Fruit fly (Drosophila melanogaster) whole organism, pupa: ENCODE results near the gene CG13784.

Source experiments
- CG10348 ChIP-seq: fragments of 200-800 bp; sonication (Bioruptor generic); IDR thresholded peaks from 2 replicates; pipeline ENCODE4 v1.3.6; 2022; ENCODE audit warnings: missing biosample characterization, missing genetic modification characterization
- CG12605 ChIP-seq: fragments of 200-800 bp; sonication (Bioruptor generic); IDR thresholded peaks from 2 replicates; pipeline ENCODE4 v1.3.6; 2022; ENCODE audit warnings: missing biosample characterization, missing genetic modification characterization
- CG13204 ChIP-seq: fragments of 200-800 bp; sonication (Bioruptor generic); optimal IDR thresholded peaks from 2 replicates; lab custom pipeline; 2018; ENCODE audit warnings: missing biosample characterization, mild to moderate bottlenecking, missing genetic modification characterization, moderate library complexity
- CG14655 ChIP-seq: fragments of 200-800 bp; sonication (Bioruptor generic); optimal IDR thresholded peaks from 3 replicates; lab custom pipeline; 2017; ENCODE audit warnings: mild to moderate bottlenecking, missing biosample characterization, missing genetic modification reagents, missing genetic modification characterization
- CG15710 ChIP-seq: fragments of 200-800 bp; sonication (Bioruptor generic); optimal IDR thresholded peaks from 2 replicates; lab custom pipeline; 2018; ENCODE audit warnings: missing biosample characterization, mild to moderate bottlenecking, missing genetic modification characterization, moderate library complexity
- CG17806 ChIP-seq: fragments of 200-800 bp; sonication (Bioruptor generic); optimal IDR thresholded peaks from 2 replicates; lab custom pipeline; 2018; ENCODE audit warnings: missing biosample characterization, mild to moderate bottlenecking, missing genetic modification characterization, moderate library complexity
- CG32121 ChIP-seq: fragments of 200-800 bp; sonication (Bioruptor generic); IDR thresholded peaks from 2 replicates; pipeline ENCODE4 v1.3.6; 2022; ENCODE audit warnings: missing biosample characterization, missing genetic modification characterization
- CG4496 ChIP-seq: fragments of 200-800 bp; sonication (Bioruptor generic); IDR thresholded peaks from 3 replicates; pipeline ENCODE4 v1.3.6; 2022; ENCODE audit warnings: missing biosample characterization, missing genetic modification characterization
- CG8159 ChIP-seq: fragments of 200-800 bp; sonication (Bioruptor generic); optimal IDR thresholded peaks from 3 replicates; lab custom pipeline; 2018; ENCODE audit warnings: missing biosample characterization, mild to moderate bottlenecking, missing genetic modification characterization, moderate library complexity
- CG8301 ChIP-seq: fragments of 200-800 bp; sonication (Bioruptor generic); optimal IDR thresholded peaks from 2 replicates; lab custom pipeline; 2018; ENCODE audit warnings: missing biosample characterization, mild to moderate bottlenecking, missing genetic modification characterization
- CG9948 ChIP-seq: fragments of 200-800 bp; sonication (Bioruptor generic); optimal IDR thresholded peaks from 2 replicates; lab custom pipeline; 2018; ENCODE audit warnings: missing biosample characterization, mild to moderate bottlenecking, missing genetic modification characterization, moderate library complexity
- D1 ChIP-seq: fragments of 200-800 bp; sonication (Bioruptor generic); optimal IDR thresholded peaks from 2 replicates; lab custom pipeline; 2018; ENCODE audit warnings: missing biosample characterization, mild to moderate bottlenecking, missing genetic modification characterization, moderate library complexity
- EcR ChIP-seq: fragments of 200-800 bp; sonication (Bioruptor generic); optimal IDR thresholded peaks from 3 replicates; lab custom pipeline; 2019; ENCODE audit warnings: missing biosample characterization, missing genetic modification characterization, mild to moderate bottlenecking, moderate library complexity, missing genetic modification reagents
- Ets98B ChIP-seq: fragments of 200-800 bp; sonication (Bioruptor generic); IDR thresholded peaks from 2 replicates; pipeline ENCODE4 v1.3.6; 2022; ENCODE audit warnings: missing biosample characterization, missing genetic modification characterization
- Pif1A ChIP-seq: fragments of 200-800 bp; sonication (Bioruptor generic); optimal IDR thresholded peaks from 3 replicates; lab custom pipeline; 2016; ENCODE audit warnings: missing biosample characterization, missing genetic modification characterization
- Pif1B ChIP-seq: fragments of 200-800 bp; sonication (Bioruptor generic); optimal IDR thresholded peaks from 3 replicates; lab custom pipeline; 2016; ENCODE audit warnings: missing biosample characterization, missing genetic modification characterization
- Snoo ChIP-seq: fragments of 200-800 bp; sonication (Bioruptor generic); optimal IDR thresholded peaks from 3 replicates; lab custom pipeline; 2017; ENCODE audit warnings: missing biosample characterization, mild to moderate bottlenecking, missing genetic modification characterization, inconsistent platforms
- fd96Ca ChIP-seq: fragments of 200-800 bp; sonication (Bioruptor generic); IDR thresholded peaks from 3 replicates; pipeline ENCODE4 v1.3.6; 2022; ENCODE audit warnings: missing biosample characterization, missing genetic modification characterization
- gl ChIP-seq: fragments of 200-800 bp; sonication (Bioruptor generic); optimal IDR thresholded peaks from 2 replicates; lab custom pipeline; 2018; ENCODE audit warnings: missing biosample characterization, mild to moderate bottlenecking, missing genetic modification characterization
- rn ChIP-seq: fragments of 200-800 bp; sonication (Bioruptor generic); IDR thresholded peaks from 2 replicates; pipeline ENCODE4 v1.3.6; 2022; ENCODE audit warnings: missing biosample characterization, missing genetic modification characterization

The CG13784 gene

dm6 chr2L:7217931-7218330 is 1.9 kb downstream of the CG13784 start:
- no peak for TF ChIP-seq CG32121 (GFP tag; lab: Robert Waterston, UW)
- no peak for TF ChIP-seq CG8159 (tag; lab: Kevin White, UChicago)
- no peak for TF ChIP-seq fd96Ca (GFP tag; lab: Robert Waterston, UW)
- no peak for TF ChIP-seq Pif1B (GFP tag; lab: Kevin White, UChicago)
- no peak for TF ChIP-seq CG17806 (tag; lab: Kevin White, UChicago)
- TF ChIP-seq CG14655 (GFP tag; lab: Kevin White, UChicago) = no peak
- TF ChIP-seq gl (tag; lab: Kevin White, UChicago) = no peak
- no peak for TF ChIP-seq rn (GFP tag; lab: Robert Waterston, UW)
- no peak for TF ChIP-seq Snoo (tag; lab: Kevin White, UChicago)
- no peak for TF ChIP-seq EcR (GFP tag; lab: Kevin White, UChicago)
- TF ChIP-seq CG12605 (GFP tag; lab: Robert Waterston, UW) = no peak

- TF ChIP-seq D1 (tag; lab: Kevin White, UChicago) (no peak), gl (tag; lab: Kevin White, UChicago) (no peak), CG10348 (GFP tag; lab: Robert Waterston, UW) (no peak), fd96Ca (GFP tag; lab: Robert Waterston, UW) (no peak), CG4496 (0 out of 3 replicates have a peak, but pooled peaks have one; percentile 34), EcR (GFP tag; lab: Kevin White, UChicago) (peak; percentile 6), Snoo (tag; lab: Kevin White, UChicago) (no peak)
These were observed 2.8 kb downstream of the CG13784 start for dm6 chr2L:7217059-7217458.

dm6 chr2L:7216272-7216671 is 3.6 kb downstream of the CG13784 start:
- TF ChIP-seq fd96Ca (GFP tag; lab: Robert Waterston, UW) = no peak
- TF ChIP-seq CG4496 = no peak
- no peak for TF ChIP-seq EcR (GFP tag; lab: Kevin White, UChicago)
- no peak for TF ChIP-seq Pif1A (GFP tag; lab: Kevin White, UChicago)
- TF ChIP-seq D1 (tag; lab: Kevin White, UChicago) = no peak
- no peak for TF ChIP-seq CG17806 (tag; lab: Kevin White, UChicago)
- TF ChIP-seq CG10348 (GFP tag; lab: Robert Waterston, UW) = no peak
- TF ChIP-seq CG8159 (tag; lab: Kevin White, UChicago) = no peak
- TF ChIP-seq CG13204 (GFP tag; lab: Kevin White, UChicago) = no peak
- TF ChIP-seq CG14655 (GFP tag; lab: Kevin White, UChicago) = no peak
- TF ChIP-seq CG12605 (GFP tag; lab: Robert Waterston, UW) = no peak
- no peak for TF ChIP-seq gl (tag; lab: Kevin White, UChicago)
- no peak for TF ChIP-seq Pif1B (GFP tag; lab: Kevin White, UChicago)

dm6 chr2L:7215657-7216056 is 4.2 kb downstream of the CG13784 start:
- TF ChIP-seq rn (GFP tag; lab: Robert Waterston, UW) (no peak), CG14655 (GFP tag; lab: Kevin White, UChicago) (no peak), CG4496 (no peak; the same call in 2 of the 3 replicates), Ets98B (no peak), CG8301 (tag; lab: Kevin White, UChicago) (no peak)

dm6 chr2L:7214885-7215284 is 4.9 kb downstream of the CG13784 start:
- no peak for TF ChIP-seq CG13204 (GFP tag; lab: Kevin White, UChicago)
- no peak for TF ChIP-seq CG9948 (tag; lab: Kevin White, UChicago)
- no peak for TF ChIP-seq CG17806 (tag; lab: Kevin White, UChicago)
- TF ChIP-seq CG12605 (GFP tag; lab: Robert Waterston, UW) = no peak
- TF ChIP-seq fd96Ca (GFP tag; lab: Robert Waterston, UW) = no peak

- TF ChIP-seq CG10348 (GFP tag; lab: Robert Waterston, UW) (no peak), CG15710 (tag; lab: Kevin White, UChicago) (no peak), CG9948 (tag; lab: Kevin White, UChicago) (no peak), Pif1A (GFP tag; lab: Kevin White, UChicago) (no peak), CG4496 (0 out of 3 replicates have a peak, but pooled peaks have one; percentile 51), Pif1B (GFP tag; lab: Kevin White, UChicago) (no peak)
- TF ChIP-seq, all 21 proteins: peak for 1
These were observed 6.3 kb downstream of the CG13784 start for dm6 chr2L:7213532-7213931.

- TF ChIP-seq CG15710 (tag; lab: Kevin White, UChicago) (no peak), gl (tag; lab: Kevin White, UChicago) (peak; percentile 69), EcR (GFP tag; lab: Kevin White, UChicago) (peak; percentile 16), CG17806 (tag; lab: Kevin White, UChicago) (peak; percentile 11), CG13204 (GFP tag; lab: Kevin White, UChicago) (no peak), CG32121 (GFP tag; lab: Robert Waterston, UW) (0 out of 2 replicates have a peak, but pooled peaks have one; percentile 19), CG4496 (peak; percentile 51; the same call in 1 of the 3 replicates)
These were observed 12.2 kb downstream of the CG13784 start for dm6 chr2L:7207660-7208059.
